Fruit fly (Drosophila melanogaster) whole organism, embryonic: ENCODE measurements around the gene Spx.

ENCODE experiments used
- Abd-B ChIP-seq: fragments of 200-800 bp; sonication (Bioruptor generic); optimal IDR thresholded peaks from 2 replicates; lab custom pipeline; 2018; ENCODE audit warnings: missing biosample characterization, mild to moderate bottlenecking, missing genetic modification characterization, moderate library complexity
- Atf-2 ChIP-seq: fragments of 200-800 bp; sonication (Bioruptor generic); optimal IDR thresholded peaks from 2 replicates; lab custom pipeline; 2016; ENCODE audit warnings: missing biosample characterization, missing genetic modification characterization
- Atf6 ChIP-seq: fragments of 200-800 bp; sonication (Bioruptor generic); IDR thresholded peaks from 2 replicates; pipeline ENCODE4 v1.3.6; 2022; ENCODE audit warnings: missing biosample characterization, missing genetic modification characterization
- Bdp1 ChIP-seq: fragments of 200-800 bp; sonication (Bioruptor generic); optimal IDR thresholded peaks from 3 replicates; lab custom pipeline; 2016; ENCODE audit warnings: missing biosample characterization, missing genetic modification characterization
- Bgb ChIP-seq: fragments of 200-800 bp; sonication (Bioruptor generic); IDR thresholded peaks from 2 replicates; pipeline ENCODE4 v1.3.6; 2022; ENCODE audit warnings: missing biosample characterization, missing genetic modification characterization; ENCODE audit not compliant: partially characterized antibody
- Bteb2 ChIP-seq: fragments of 200-800 bp; sonication (Bioruptor generic); optimal IDR thresholded peaks from 2 replicates; lab custom pipeline; 2016; ENCODE audit warnings: missing biosample characterization, missing genetic modification characterization
- CG10274 ChIP-seq: fragments of 200-800 bp; sonication (Bioruptor generic); optimal IDR thresholded peaks from 3 replicates; lab custom pipeline; 2017; ENCODE audit warnings: missing biosample characterization, mild to moderate bottlenecking, missing genetic modification characterization
- CG1233 ChIP-seq: fragments of 200-800 bp; sonication (Bioruptor generic); optimal IDR thresholded peaks from 4 replicates; lab custom pipeline; 2018; ENCODE audit warnings: missing biosample characterization, mild to moderate bottlenecking, missing genetic modification characterization
- CG12659 ChIP-seq: fragments of 200-800 bp; sonication (Bioruptor generic); optimal IDR thresholded peaks from 3 replicates; lab custom pipeline; 2017; ENCODE audit warnings: mild to moderate bottlenecking, missing biosample characterization, missing genetic modification reagents, missing genetic modification characterization
- CG14014 ChIP-seq: fragments of 200-800 bp; sonication (Bioruptor generic); IDR thresholded peaks from 2 replicates; pipeline ENCODE4 v1.3.6; 2022; ENCODE audit warnings: missing biosample characterization, missing genetic modification characterization
- CG1647 ChIP-seq: fragments of 200-800 bp; sonication (Bioruptor generic); optimal IDR thresholded peaks from 3 replicates; lab custom pipeline; 2016; ENCODE audit warnings: missing biosample characterization, missing genetic modification characterization
- CG17361 ChIP-seq: fragments of 200-800 bp; sonication (Bioruptor generic); IDR thresholded peaks from 3 replicates; pipeline ENCODE4 v1.3.6; 2022; ENCODE audit warnings: missing biosample characterization, missing genetic modification characterization
- CG2120 ChIP-seq: fragments of 200-800 bp; sonication (Bioruptor generic); optimal IDR thresholded peaks from 3 replicates; lab custom pipeline; 2016; ENCODE audit warnings: missing biosample characterization, missing genetic modification characterization
- CG2202 ChIP-seq: fragments of 200-800 bp; sonication (Bioruptor generic); optimal IDR thresholded peaks from 2 replicates; lab custom pipeline; 2018; ENCODE audit warnings: missing biosample characterization, mild to moderate bottlenecking, missing genetic modification characterization
- CG2889 ChIP-seq: fragments of 200-800 bp; sonication (Bioruptor generic); IDR thresholded peaks from 3 replicates; pipeline ENCODE4 v1.3.6; 2022; ENCODE audit warnings: missing biosample characterization, missing genetic modification characterization
- CG4328 ChIP-seq: fragments of 200-800 bp; sonication (Bioruptor generic); optimal IDR thresholded peaks from 3 replicates; lab custom pipeline; 2017; ENCODE audit warnings: missing biosample characterization, missing genetic modification reagents, missing genetic modification characterization
- CG4360 ChIP-seq: fragments of 200-800 bp; sonication (Bioruptor generic); IDR thresholded peaks from 2 replicates; pipeline ENCODE4 v1.3.6; 2022; ENCODE audit warnings: missing biosample characterization, missing genetic modification characterization
- CG4854 ChIP-seq: fragments of 200-800 bp; sonication (Bioruptor generic); optimal IDR thresholded peaks from 2 replicates; lab custom pipeline; 2016; ENCODE audit warnings: missing biosample characterization, missing genetic modification characterization, inconsistent platforms
- CG6765 ChIP-seq: fragments of 200-800 bp; sonication (Bioruptor generic); optimal IDR thresholded peaks from 3 replicates; lab custom pipeline; 2017; ENCODE audit warnings: missing biosample characterization, mild to moderate bottlenecking, missing genetic modification characterization
- CG6813 ChIP-seq: fragments of 200-800 bp; sonication (Bioruptor generic); optimal IDR thresholded peaks from 2 replicates; lab custom pipeline; 2017; ENCODE audit warnings: missing biosample characterization, missing genetic modification characterization, mild to moderate bottlenecking, moderate library complexity, missing genetic modification reagents
- CG9609 ChIP-seq: fragments of 200-800 bp; sonication (Bioruptor generic); optimal IDR thresholded peaks from 3 replicates; lab custom pipeline; 2016; ENCODE audit warnings: missing biosample characterization, missing genetic modification characterization
- D19B ChIP-seq: fragments of 200-800 bp; sonication (Bioruptor generic); optimal IDR thresholded peaks from 2 replicates; lab custom pipeline; 2017; ENCODE audit warnings: missing biosample characterization, mild to moderate bottlenecking, missing genetic modification characterization
- E2f2 ChIP-seq: fragments of 200-800 bp; sonication (Bioruptor generic); IDR thresholded peaks from 2 replicates; pipeline ENCODE4 v1.3.6; 2022; ENCODE audit warnings: missing biosample characterization, missing genetic modification characterization
- Ets65A ChIP-seq: fragments of 200-800 bp; sonication (Bioruptor generic); peaks from one replicate; lab custom pipeline; 2016; ENCODE audit warnings: missing biosample characterization, missing genetic modification characterization
- Ets97D ChIP-seq: fragments of 200-800 bp; sonication (Bioruptor generic); optimal IDR thresholded peaks from 3 replicates; lab custom pipeline; 2016; ENCODE audit warnings: missing biosample characterization, missing genetic modification characterization
- Gsc ChIP-seq: fragments of 200-800 bp; sonication (Bioruptor generic); IDR thresholded peaks from 2 replicates; pipeline ENCODE4 v1.3.6; 2022; ENCODE audit warnings: missing biosample characterization, missing genetic modification characterization
- H15 ChIP-seq: fragments of 200-800 bp; sonication (Bioruptor generic); IDR thresholded peaks from 3 replicates; pipeline ENCODE4 v1.3.6; 2022; ENCODE audit warnings: missing biosample characterization, missing genetic modification characterization
- Hey ChIP-seq: fragments of 200-800 bp; sonication (Bioruptor generic); optimal IDR thresholded peaks from 3 replicates; lab custom pipeline; 2018; ENCODE audit warnings: missing biosample characterization, mild to moderate bottlenecking, missing genetic modification characterization
- MESR4 ChIP-seq: fragments of 200-800 bp; sonication (Bioruptor generic); optimal IDR thresholded peaks from 2 replicates; lab custom pipeline; 2018; ENCODE audit warnings: missing biosample characterization, mild to moderate bottlenecking, missing genetic modification characterization, moderate library complexity
- Max ChIP-seq: fragments of 200-800 bp; sonication (Bioruptor generic); optimal IDR thresholded peaks from 2 replicates; lab custom pipeline; 2016; ENCODE audit warnings: missing biosample characterization, mild to moderate bottlenecking, missing genetic modification characterization
- Spps ChIP-seq: fragments of 200-800 bp; sonication (Bioruptor generic); optimal IDR thresholded peaks from 2 replicates; lab custom pipeline; 2018; ENCODE audit warnings: missing biosample characterization, mild to moderate bottlenecking, missing genetic modification characterization
- Sry-β ChIP-seq: fragments of 200-800 bp; sonication (Bioruptor generic); optimal IDR thresholded peaks from 2 replicates; lab custom pipeline; 2018; ENCODE audit warnings: missing biosample characterization, mild to moderate bottlenecking, missing genetic modification characterization, moderate library complexity
- en ChIP-seq: fragments of 200-800 bp; sonication (Bioruptor generic); optimal IDR thresholded peaks from 2 replicates; lab custom pipeline; 2016; ENCODE audit warnings: missing biosample characterization, missing genetic modification characterization
- eve ChIP-seq, 2 experiments: fragments of >200 bp; optimal IDR thresholded peaks; 2 replicates each; lab custom pipeline; 2017; ENCODE audit warnings: missing biosample characterization in 2 of 2, missing genetic modification characterization in 2 of 2
- gsb-n ChIP-seq: fragments of 200-800 bp; sonication (Bioruptor generic); optimal IDR thresholded peaks from 3 replicates; lab custom pipeline; 2018; ENCODE audit warnings: missing biosample characterization, mild to moderate bottlenecking, missing genetic modification characterization
- hbn ChIP-seq: fragments of 200-800 bp; sonication (Bioruptor generic); IDR thresholded peaks from 2 replicates; pipeline ENCODE4 v1.3.6; 2022; ENCODE audit warnings: missing biosample characterization, missing genetic modification characterization; ENCODE audit not compliant: partially characterized antibody
- her ChIP-seq: fragments of 200-800 bp; sonication (Bioruptor generic); optimal IDR thresholded peaks from 2 replicates; lab custom pipeline; 2016; ENCODE audit warnings: missing biosample characterization, missing genetic modification characterization
- hkb ChIP-seq, 2 experiments: fragments of 200-800 bp in 1 of 2; fragments of >200 bp in 1 of 2; sonication (Bioruptor generic) in 1 of 2; IDR thresholded peaks in 1 of 2; optimal IDR thresholded peaks in 1 of 2; 2 replicates each; pipeline versions ENCODE4 v1.3.6 to Lab custom; 2017 to 2022; ENCODE audit warnings: missing biosample characterization in 1 of 2, missing genetic modification characterization in 1 of 2
- ind ChIP-seq: fragments of 200-800 bp; sonication (Bioruptor generic); optimal IDR thresholded peaks from 3 replicates; lab custom pipeline; 2016; ENCODE audit warnings: missing biosample characterization, missing genetic modification characterization
- jigr1 ChIP-seq: fragments of 200-800 bp; sonication (Bioruptor generic); IDR thresholded peaks from 3 replicates; pipeline ENCODE4 v1.3.6; 2022; ENCODE audit warnings: missing biosample characterization, missing genetic modification characterization
- onecut ChIP-seq: fragments of 200-800 bp; sonication (Bioruptor generic); IDR thresholded peaks from 2 replicates; pipeline ENCODE4 v1.3.6; 2022; ENCODE audit warnings: missing biosample characterization, missing genetic modification characterization
- otp ChIP-seq: fragments of 200-800 bp; sonication (Bioruptor generic); IDR thresholded peaks from 3 replicates; pipeline ENCODE4, ENCODE4 v1.3.6; 2022; ENCODE audit warnings: missing biosample characterization, missing genetic modification characterization
- pho ChIP-seq: fragments of 200-800 bp; sonication (Bioruptor generic); optimal IDR thresholded peaks from 2 replicates; lab custom pipeline; 2016; ENCODE audit warnings: missing biosample characterization, missing genetic modification characterization
- scrt ChIP-seq: fragments of 200-800 bp; sonication (Bioruptor generic); optimal IDR thresholded peaks from 2 replicates; lab custom pipeline; 2018; ENCODE audit warnings: missing biosample characterization, mild to moderate bottlenecking, missing genetic modification characterization, moderate library complexity
- so ChIP-seq: fragments of 200-800 bp; sonication (Bioruptor generic); IDR thresholded peaks from 3 replicates; pipeline ENCODE4 v1.3.6; 2022; ENCODE audit warnings: missing biosample characterization, missing genetic modification characterization
- stc ChIP-seq: fragments of 200-800 bp; sonication (Bioruptor generic); IDR thresholded peaks from 2 replicates; pipeline ENCODE4 v1.3.6; 2022; ENCODE audit warnings: missing biosample characterization, missing genetic modification characterization
- tap ChIP-seq: fragments of 200-800 bp; optimal IDR thresholded peaks from 3 replicates; lab custom pipeline; 2019; ENCODE audit warnings: missing biosample characterization, mild to moderate bottlenecking, missing genetic modification characterization, moderate library complexity
- tgo ChIP-seq: fragments of 200-800 bp; sonication (Bioruptor generic); IDR thresholded peaks from 3 replicates; pipeline ENCODE4 v1.3.6; 2022; ENCODE audit warnings: missing biosample characterization, missing genetic modification characterization
- ttk ChIP-seq: fragments of 200-800 bp; sonication (Bioruptor generic); IDR thresholded peaks from 2 replicates; pipeline ENCODE4 v2.1.2; 2022; ENCODE audit warnings: missing biosample characterization, missing genetic modification characterization
- tx ChIP-seq: fragments of 200-800 bp; sonication (Bioruptor generic); optimal IDR thresholded peaks from 2 replicates; lab custom pipeline; 2016; ENCODE audit warnings: missing biosample characterization, missing genetic modification characterization
- wdn ChIP-seq: fragments of 200-800 bp; sonication (Bioruptor generic); IDR thresholded peaks from 2 replicates; pipeline ENCODE4 v1.3.6; 2022; ENCODE audit warnings: missing biosample characterization, missing genetic modification characterization
- yki ChIP-seq: fragments of >200 bp; optimal IDR thresholded peaks from 3 replicates; lab custom pipeline; 2018

Spx gene

dm6 chrX:6219845-6220345 is 35.7 kb upstream of the Spx start, which contains the start of gene Efr (continued):
- TF ChIP-seq D19B (GFP tag; lab: Kevin White, UChicago): no peak
- no peak for TF ChIP-seq CG2889 (GFP tag; lab: Robert Waterston, UW)
- no peak for TF ChIP-seq Abd-B (GFP tag; lab: Kevin White, UChicago)
- no peak for TF ChIP-seq eve (GFP tag; optimal IDR thresholded peaks at IDR 0.05; lab: Kevin White, UChicago)
- no peak for TF ChIP-seq her (GFP tag; lab: Kevin White, UChicago)
- no peak for TF ChIP-seq Spps (tag; lab: Kevin White, UChicago)
- no peak for TF ChIP-seq Bdp1 (GFP tag; lab: Kevin White, UChicago)
- TF ChIP-seq hkb (optimal IDR thresholded peaks at IDR 0.05; lab: Kevin White, UChicago): no peak
- no peak for TF ChIP-seq hkb (GFP tag; IDR thresholded peaks at IDR 0.05; lab: Robert Waterston, UW)
- TF ChIP-seq onecut (GFP tag; lab: Robert Waterston, UW): no peak
- no peak for TF ChIP-seq tap (tag; lab: Kevin White, UChicago)
- TF ChIP-seq E2f2 (GFP tag; lab: Robert Waterston, UW): peak; percentile 85
- TF ChIP-seq Hey: no peak
- TF ChIP-seq CG14014 (GFP tag; lab: Robert Waterston, UW): no peak
- no peak for TF ChIP-seq en (GFP tag; lab: Kevin White, UChicago)
- no peak for TF ChIP-seq ttk
- TF ChIP-seq CG4328: peak; percentile 47
- no peak for TF ChIP-seq Gsc (GFP tag; lab: Robert Waterston, UW)
- TF ChIP-seq CG2202: no peak
- TF ChIP-seq CG12659 (GFP tag; lab: Kevin White, UChicago): no peak
- TF ChIP-seq pho (GFP tag; lab: Kevin White, UChicago): no peak
- TF ChIP-seq ind (GFP tag; lab: Kevin White, UChicago): no peak
- no peak for TF ChIP-seq CG6813 (GFP tag; lab: Kevin White, UChicago)
- no peak for TF ChIP-seq stc (GFP tag; lab: Robert Waterston, UW)
- TF ChIP-seq otp (GFP tag; lab: Robert Waterston, UW): no peak
- peak; percentile 3 for TF ChIP-seq CG1233 (GFP tag; lab: Kevin White, UChicago)
- TF ChIP-seq CG4854 (GFP tag; lab: Kevin White, UChicago): no peak
- TF ChIP-seq Atf-2 (GFP tag; lab: Kevin White, UChicago): no peak
- TF ChIP-seq CG9609 (GFP tag; lab: Kevin White, UChicago): no peak
- TF ChIP-seq CG4360 (GFP tag; lab: Robert Waterston, UW): peak; percentile 72
- TF ChIP-seq Ets65A: no peak
- no peak for TF ChIP-seq Atf6 (GFP tag; lab: Robert Waterston, UW)
- no peak for TF ChIP-seq CG2120 (GFP tag; lab: Kevin White, UChicago)
- TF ChIP-seq scrt: no peak
- TF ChIP-seq H15 (GFP tag; lab: Robert Waterston, UW): no peak
- no peak for TF ChIP-seq tx (GFP tag; lab: Kevin White, UChicago)
- TF ChIP-seq Max (GFP tag; lab: Kevin White, UChicago): no peak
- TF ChIP-seq CG1647 (GFP tag; lab: Kevin White, UChicago): no peak
- TF ChIP-seq Sry-β (GFP tag; lab: Kevin White, UChicago): no peak
- TF ChIP-seq CG6765: no peak
- TF ChIP-seq hbn (GFP tag; lab: Robert Waterston, UW): peak; percentile 33; the same call in 1 of the 2 replicates
- TF ChIP-seq so (GFP tag; lab: Robert Waterston, UW): no peak
- TF ChIP-seq gsb-n (tag; lab: Kevin White, UChicago): no peak
- peak; percentile 56 for TF ChIP-seq MESR4 (GFP tag; lab: Kevin White, UChicago)
- no peak for TF ChIP-seq Bteb2 (GFP tag; lab: Kevin White, UChicago)
- no peak for TF ChIP-seq Bgb (GFP tag; lab: Robert Waterston, UW)
- TF ChIP-seq wdn: no peak
- TF ChIP-seq CG10274 (GFP tag; lab: Kevin White, UChicago): no peak
- no peak for TF ChIP-seq jigr1 (GFP tag; lab: Robert Waterston, UW)
- TF ChIP-seq Ets97D: no peak
- TF ChIP-seq tgo (GFP tag; lab: Robert Waterston, UW): no peak
- TF ChIP-seq CG17361 (GFP tag; lab: Robert Waterston, UW): no peak
- no peak for TF ChIP-seq yki (lab: Kevin White, UChicago)
